Worm (Caenorhabditis elegans) whole organism, L1 larva: ENCODE data around the gene C02B8.3.

ENCODE experiments used
- C16A3.4 ChIP-seq: fragments of 150-350 bp; optimal IDR thresholded peaks from 2 replicates; lab custom pipeline; 2014; ENCODE audit warnings: missing biosample characterization, missing genetic modification characterization
- F16B12.6 ChIP-seq: fragments of 150-350 bp; optimal IDR thresholded peaks from 2 replicates; lab custom pipeline; 2014; ENCODE audit warnings: missing biosample characterization, missing genetic modification characterization
- aha-1 ChIP-seq: fragments of 150-350 bp; optimal IDR thresholded peaks from 2 replicates; lab custom pipeline; 2014; ENCODE audit warnings: missing biosample characterization, missing genetic modification characterization
- alr-1 ChIP-seq: fragments of 200-800 bp; sonication (Bioruptor generic); optimal IDR thresholded peaks from 2 replicates; lab custom pipeline; 2018; ENCODE audit warnings: borderline replicate concordance, mild to moderate bottlenecking, missing genetic modification characterization, missing compliant biosample characterization
- ama-1 ChIP-seq: fragments of 150-350 bp; optimal IDR thresholded peaks from 2 replicates; lab custom pipeline; 2014
- dsc-1 ChIP-seq: sonication (generic microtip); optimal IDR thresholded peaks from 2 replicates; lab custom pipeline; 2016; ENCODE audit warnings: mild to moderate bottlenecking, missing genetic modification characterization, missing compliant biosample characterization
- efl-1 ChIP-seq, 4 experiments: fragments of 150-350 bp; optimal IDR thresholded peaks in 3 of 4; peaks in 1 of 4; 1 replicate in 1 of 4; 2 replicates in 3 of 4; lab custom pipeline; 2014; ENCODE audit warnings: missing biosample characterization in 2 of 4, missing genetic modification characterization in 2 of 4, missing genetic modification reagents in 2 of 4
- egl-13 ChIP-seq: sonication (generic microtip); optimal IDR thresholded peaks from 2 replicates; lab custom pipeline; 2016; ENCODE audit warnings: missing genotype, missing genetic modification reagents, missing genetic modification characterization, missing compliant biosample characterization
- elt-2 ChIP-seq: sonication (generic microtip); optimal IDR thresholded peaks from 2 replicates; lab custom pipeline; 2016; ENCODE audit warnings: missing genetic modification characterization, mild to moderate bottlenecking, inconsistent platforms, missing compliant biosample characterization, missing genetic modification reagents
- elt-3 ChIP-seq, 6 experiments: fragments of 150-350 bp in 1 of 6; sonication (generic microtip); optimal IDR thresholded peaks; 2 replicates each; lab custom pipeline; 2017 to 2018; ENCODE audit warnings: missing biosample characterization in 6 of 6, missing genetic modification characterization in 6 of 6, inconsistent platforms in 1 of 6
- fkh-4 ChIP-seq: sonication (generic microtip); optimal IDR thresholded peaks from 2 replicates; lab custom pipeline; 2016; ENCODE audit warnings: missing compliant biosample characterization, missing genetic modification characterization, borderline replicate concordance
- fkh-8 ChIP-seq: sonication (generic microtip); optimal IDR thresholded peaks from 2 replicates; lab custom pipeline; 2016; ENCODE audit warnings: mild to moderate bottlenecking, missing genetic modification characterization, missing compliant biosample characterization
- fos-1 ChIP-seq: fragments of 150-350 bp; optimal IDR thresholded peaks from 2 replicates; lab custom pipeline; 2014; ENCODE audit warnings: missing biosample characterization, missing genetic modification characterization
- hlh-4 ChIP-seq: sonication (generic microtip); optimal IDR thresholded peaks from 2 replicates; lab custom pipeline; 2016; ENCODE audit warnings: mild to moderate bottlenecking, missing genetic modification characterization, missing compliant biosample characterization
- irx-1 ChIP-seq: sonication (generic microtip); optimal IDR thresholded peaks from 2 replicates; lab custom pipeline; 2016; ENCODE audit warnings: missing genetic modification characterization, missing compliant biosample characterization
- lin-13 ChIP-seq: fragments of 150-350 bp; optimal IDR thresholded peaks from 2 replicates; lab custom pipeline; 2014; ENCODE audit warnings: missing biosample characterization, missing genetic modification reagents, missing genetic modification characterization
- lin-14 ChIP-seq: fragments of 200-800 bp; sonication (Bioruptor generic); optimal IDR thresholded peaks from 2 replicates; lab custom pipeline; 2018; ENCODE audit warnings: mild to moderate bottlenecking, missing genetic modification characterization, moderate library complexity, missing compliant biosample characterization
- lin-15B ChIP-seq: fragments of 150-350 bp; sonication (generic microtip); optimal IDR thresholded peaks from 3 replicates; lab custom pipeline; 2014; ENCODE audit warnings: missing biosample characterization, missing genetic modification characterization
- lsy-2 ChIP-seq, 2 experiments: fragments of 150-350 bp; optimal IDR thresholded peaks; 2 replicates each; lab custom pipeline; 2014; ENCODE audit warnings: missing biosample characterization in 2 of 2, missing genetic modification characterization in 2 of 2
- mab-9 ChIP-seq: fragments of 200-800 bp; sonication (Bioruptor generic); IDR thresholded peaks from 2 replicates; pipeline ENCODE4 v1.3.6; 2022; ENCODE audit warnings: missing genetic modification reagents, missing genetic modification characterization, missing compliant biosample characterization
- mdl-1 ChIP-seq, 2 experiments: fragments of 150-350 bp; optimal IDR thresholded peaks; 2 replicates each; lab custom pipeline; 2014 to 2017; ENCODE audit warnings: missing biosample characterization in 2 of 2, missing genetic modification characterization in 2 of 2, inconsistent platforms in 1 of 2
- nhr-84 ChIP-seq: sonication (generic microtip); optimal IDR thresholded peaks from 2 replicates; lab custom pipeline; 2017; ENCODE audit warnings: missing biosample characterization, missing genetic modification characterization
- nhr-85 ChIP-seq: sonication (generic microtip); peaks from one replicate; lab custom pipeline; 2016; ENCODE audit warnings: missing genetic modification characterization, inconsistent platforms, missing compliant biosample characterization
- nhr-90 ChIP-seq: sonication (generic microtip); optimal IDR thresholded peaks from 2 replicates; lab custom pipeline; 2016; ENCODE audit warnings: mild to moderate bottlenecking, missing genetic modification characterization, missing compliant biosample characterization; ENCODE audit not compliant: poor library complexity
- pag-3 ChIP-seq: sonication (generic microtip); optimal IDR thresholded peaks from 2 replicates; lab custom pipeline; 2017; ENCODE audit warnings: missing genetic modification characterization, mild to moderate bottlenecking, missing compliant biosample characterization, antibody characterized with exemption, borderline replicate concordance; ENCODE audit not compliant: insufficient read depth
- rnt-1 ChIP-seq: sonication (generic microtip); optimal IDR thresholded peaks from 2 replicates; lab custom pipeline; 2016; ENCODE audit warnings: mild to moderate bottlenecking, missing genetic modification characterization, moderate library complexity, missing compliant biosample characterization
- skn-1 ChIP-seq: fragments of 150-350 bp; optimal IDR thresholded peaks from 2 replicates; lab custom pipeline; 2014; ENCODE audit warnings: missing biosample characterization, missing genetic modification characterization
- sox-4 ChIP-seq: sonication (generic microtip); optimal IDR thresholded peaks from 2 replicates; lab custom pipeline; 2016; ENCODE audit warnings: missing genetic modification characterization, missing compliant biosample characterization
- swsn-7 ChIP-seq: sonication (generic microtip); optimal IDR thresholded peaks from 2 replicates; lab custom pipeline; 2016; ENCODE audit warnings: missing genetic modification characterization, missing compliant biosample characterization
- unc-130 ChIP-seq: fragments of 150-350 bp; optimal IDR thresholded peaks from 2 replicates; lab custom pipeline; 2017; ENCODE audit warnings: missing biosample characterization, missing genetic modification characterization, inconsistent platforms
- unc-30 ChIP-seq: sonication (generic microtip); optimal IDR thresholded peaks from 2 replicates; lab custom pipeline; 2017; ENCODE audit warnings: missing biosample characterization, missing genetic modification characterization
- unc-62 ChIP-seq: fragments of 150-350 bp; optimal IDR thresholded peaks from 2 replicates; lab custom pipeline; 2014; ENCODE audit warnings: missing biosample characterization, missing genetic modification reagents, missing genetic modification characterization
- unc-86 ChIP-seq: sonication (generic microtip); optimal IDR thresholded peaks from 2 replicates; lab custom pipeline; 2016; ENCODE audit warnings: missing genetic modification characterization, missing compliant biosample characterization
- ztf-11 ChIP-seq, 2 experiments: sonication (generic microtip); optimal IDR thresholded peaks; 2 replicates each; lab custom pipeline; 2016 to 2017; ENCODE audit warnings: missing genetic modification characterization in 2 of 2, missing biosample characterization in 1 of 2, missing compliant biosample characterization in 1 of 2
- ztf-4 ChIP-seq: fragments of 150-350 bp; optimal IDR thresholded peaks from 2 replicates; lab custom pipeline; 2014; ENCODE audit warnings: missing biosample characterization, missing genetic modification characterization

C02B8.3 gene

DNA sequence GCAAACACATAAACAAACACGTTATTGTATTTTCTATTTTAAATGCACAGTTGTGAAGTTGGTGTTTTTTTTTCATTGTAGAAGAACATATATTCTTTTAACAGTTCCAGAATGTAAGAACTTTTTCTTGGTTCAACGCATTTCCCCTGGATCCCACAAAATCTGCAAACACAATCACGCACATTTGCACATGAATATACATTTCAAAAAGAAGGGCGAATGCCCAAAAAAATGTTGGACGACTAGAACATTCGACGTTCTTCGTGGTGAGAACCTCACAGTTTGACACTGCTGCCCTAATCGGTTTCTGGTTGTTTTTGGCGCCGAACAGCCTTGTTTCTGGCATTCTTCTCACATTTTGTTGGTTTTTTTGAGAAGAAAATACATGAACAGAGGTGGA, 29.7 kb upstream of the C02B8.3 start (continued):
- TF ChIP-seq mdl-1 (tag; optimal IDR thresholded peaks at IDR 0.05; lab: Kevin White, UChicago) (peak in 1 of 2 experiments; percentile 33), C16A3.4 (tag; lab: Kevin White, UChicago) (no peak)

DNA sequence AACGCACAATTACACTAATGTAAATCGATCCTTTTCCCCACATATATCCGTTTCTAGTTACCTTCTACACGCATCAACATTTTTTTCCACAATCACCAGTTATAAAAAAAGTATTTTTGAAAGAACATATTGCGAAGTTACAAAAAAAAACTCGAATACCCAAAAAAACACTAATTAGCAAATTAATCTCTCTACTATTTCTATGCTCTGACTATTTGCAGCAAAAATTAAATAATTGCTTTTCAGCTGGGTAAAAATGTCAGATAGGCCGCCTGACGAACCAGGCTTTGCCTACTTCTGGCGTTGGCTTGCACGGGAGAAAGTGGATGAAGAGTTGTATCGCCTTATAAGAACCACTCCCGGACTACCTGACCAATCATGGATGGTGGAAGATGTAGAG, 29.1 kb upstream of the C02B8.3 start, which contains the start of gene K07E3.1:
Gene K07E3.1, plus strand, starts transcription at position 247 of the 400 bp plus-strand sequence.
- TF ChIP-seq hlh-4 (tag; lab: Kevin White, UChicago) = no peak
- TF ChIP-seq nhr-85 = peak; percentile 72

DNA sequence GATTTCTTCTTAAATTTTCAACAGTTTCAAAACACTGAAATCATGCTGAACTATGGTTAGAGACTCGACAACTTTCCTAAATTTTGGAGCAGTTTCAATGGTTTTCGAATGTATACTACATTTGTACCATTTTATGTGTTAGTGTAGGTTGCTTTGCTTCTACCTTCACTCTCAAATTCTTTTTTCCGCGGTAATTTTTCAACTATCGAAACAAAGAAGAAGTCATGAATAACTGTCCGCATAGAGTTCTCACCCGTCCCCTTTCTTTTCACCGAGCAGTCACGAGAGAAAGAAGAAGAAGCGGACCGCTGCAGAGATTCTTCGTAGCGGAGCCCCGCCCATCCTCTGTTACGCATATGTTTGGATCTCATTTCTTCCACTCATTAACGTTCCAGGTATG, 23.1 kb upstream of the C02B8.3 start, which contains the start of gene hlh-8:
Gene hlh-8, plus strand, starts transcription at position 301 of the 400 bp plus-strand sequence.
- TF ChIP-seq nhr-85 (peak; percentile 58), aha-1 (tag; lab: Kevin White, UChicago) (no peak)
- TF ChIP-seq, all 84 proteins: peak for 1

DNA sequence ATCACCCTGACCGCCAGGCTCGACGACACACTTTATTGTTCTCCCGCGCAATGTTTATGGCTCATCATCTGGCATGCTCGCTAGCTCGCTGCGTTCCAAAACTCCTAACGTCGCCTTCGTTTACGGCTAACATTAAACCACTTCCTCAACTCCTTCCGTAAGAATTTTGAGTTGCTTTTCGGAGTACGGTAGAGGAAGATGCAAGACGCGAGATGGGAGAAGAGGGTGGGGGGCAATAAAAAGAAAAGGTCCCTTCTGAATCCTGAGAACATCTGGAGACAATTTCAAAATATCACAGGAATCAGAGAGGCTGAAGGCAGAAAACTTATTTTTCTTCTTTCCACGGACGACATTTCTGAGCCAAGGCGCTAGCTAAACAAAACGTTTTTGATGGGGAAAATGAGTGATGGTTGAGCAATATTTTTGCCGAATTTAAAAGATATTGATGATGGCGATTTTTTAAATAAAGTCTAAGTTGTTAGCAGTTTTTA, 21.4 kb upstream of the C02B8.3 start:
- no peak for TF ChIP-seq unc-130 (tag; lab: Kevin White, UChicago)
- TF ChIP-seq dsc-1 (tag; lab: Kevin White, UChicago) = peak; percentile 84
- TF ChIP-seq swsn-7 (tag; lab: Kevin White, UChicago) = no peak
- peak; percentile 62 for TF ChIP-seq fkh-4 (tag; lab: Kevin White, UChicago)
- TF ChIP-seq, all 84 proteins: peak for 2

DNA sequence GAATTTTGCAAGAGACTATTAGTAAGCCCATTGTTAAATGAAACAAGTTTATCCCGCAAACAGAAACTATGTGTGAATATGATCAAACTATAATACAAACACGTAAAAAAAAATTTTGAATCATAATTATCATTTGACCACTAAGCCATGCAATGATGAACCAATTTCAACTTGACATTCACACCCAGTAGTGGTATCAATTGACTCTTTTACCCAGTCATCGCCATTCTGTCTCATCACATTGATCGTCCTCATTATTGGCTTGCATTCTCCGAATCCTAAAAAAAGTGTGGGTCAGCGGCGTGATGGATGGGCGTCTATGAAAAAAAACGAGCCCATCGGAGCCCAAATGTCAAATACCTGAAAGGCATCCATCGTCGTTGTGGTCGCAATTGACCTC, 19.0 kb upstream of the C02B8.3 start:
- TF ChIP-seq alr-1 (tag; lab: Kevin White, UChicago) = no peak

DNA sequence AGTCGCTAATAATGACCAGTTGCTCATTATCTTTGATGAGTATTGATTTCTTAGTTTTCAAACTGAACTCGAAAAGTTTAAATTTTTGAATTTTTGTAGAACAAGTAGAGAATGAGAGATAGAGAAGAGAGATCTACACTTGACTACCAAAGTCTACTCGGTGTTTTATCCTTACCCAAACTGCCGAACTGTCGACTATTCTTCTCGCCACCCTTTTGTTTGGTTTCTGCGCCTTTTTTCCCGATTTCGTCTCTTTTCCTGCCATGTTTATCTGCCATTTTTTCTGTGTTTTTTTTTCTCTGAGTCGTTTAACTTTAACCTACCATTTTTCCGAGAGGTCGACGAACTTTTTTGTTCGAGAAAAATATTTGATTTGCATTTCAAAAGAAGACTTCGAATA, 16.1 kb upstream of the C02B8.3 start, which contains the start of gene C02B8.12:
Gene C02B8.12, minus strand, starts transcription at position 175 of the 400 bp plus-strand sequence.
- TF ChIP-seq lin-14 (GFP tag; lab: Kevin White, UChicago) (peak; percentile 15), unc-30 (no peak)

DNA sequence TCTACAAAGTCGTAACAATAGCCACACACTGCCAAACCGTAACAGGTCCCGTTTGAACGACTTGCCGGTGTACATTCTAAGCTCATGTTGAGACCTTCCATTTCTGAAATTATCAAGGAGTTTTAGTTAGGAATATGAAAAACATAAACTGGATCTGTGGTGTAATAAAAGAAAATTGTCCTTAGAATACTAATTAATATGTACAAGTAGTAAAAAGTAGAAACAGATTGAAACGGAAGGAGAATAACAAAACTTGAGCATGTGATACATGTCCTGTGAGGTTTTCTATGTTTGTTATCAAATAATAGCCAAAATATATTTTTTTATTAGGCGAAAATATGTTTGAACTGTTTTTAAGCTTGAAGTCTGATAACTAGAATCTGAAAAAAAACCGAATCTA, 9.7 kb upstream of the C02B8.3 start, which contains the start of gene frpr-1:
Gene frpr-1, minus strand, starts transcription at position 101 of the 400 bp plus-strand sequence.
- TF ChIP-seq lin-14 (GFP tag; lab: Kevin White, UChicago) = no peak
- no peak for TF ChIP-seq unc-62 (GFP tag; lab: Kevin White, UChicago)
- TF ChIP-seq dsc-1 (tag; lab: Kevin White, UChicago) = no peak
- TF ChIP-seq aha-1 (tag; lab: Kevin White, UChicago) = no peak

DNA sequence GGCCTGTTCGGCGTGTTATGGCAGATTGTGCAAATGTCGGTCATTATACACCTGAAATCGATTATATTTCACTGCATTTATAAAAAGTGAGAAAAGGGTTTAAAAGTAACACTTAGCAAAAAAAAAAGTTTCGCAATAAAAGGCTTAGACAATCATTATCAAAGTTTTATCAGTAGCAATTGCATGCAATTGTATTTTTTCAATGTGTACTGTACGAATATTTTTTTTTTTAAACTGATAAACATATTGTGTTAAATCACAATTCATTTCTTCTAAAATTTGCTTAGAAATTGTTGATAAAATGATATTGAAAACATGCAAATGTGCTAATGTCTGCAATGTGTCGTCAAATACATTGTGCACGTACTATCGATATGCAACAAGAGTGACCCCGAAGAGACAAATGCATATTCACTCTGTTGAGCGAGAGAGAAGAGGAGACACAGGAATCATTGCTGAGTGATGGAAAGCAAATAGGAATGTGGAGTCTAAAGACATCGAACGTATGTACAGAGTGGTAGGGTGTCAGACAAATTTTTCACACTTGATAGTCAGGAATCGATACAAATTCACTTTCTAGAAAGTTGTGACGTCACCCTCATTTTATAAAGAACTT, 2.9 kb upstream of the C02B8.3 start, which contains the start of gene C02B8.6:
Gene C02B8.6, minus strand, starts transcription at position 51 of the 616 bp plus-strand sequence.
- no peak for TF ChIP-seq sox-4 (tag; lab: Kevin White, UChicago)
- TF ChIP-seq fos-1 = no peak
- no peak for TF ChIP-seq nhr-84
- TF ChIP-seq ztf-11 (tag; optimal IDR thresholded peaks at IDR 0.05; lab: Kevin White, UChicago) = no peak
- no peak for TF ChIP-seq skn-1 (tag; lab: Kevin White, UChicago)
- TF ChIP-seq lin-15B (tag; lab: Kevin White, UChicago) = no peak
- TF ChIP-seq ama-1 (lab: Kevin White, UChicago) = no peak
- TF ChIP-seq nhr-85 = no peak
- TF ChIP-seq F16B12.6 (tag; lab: Kevin White, UChicago) = peak; percentile 81
- TF ChIP-seq irx-1 = peak; percentile 17
- TF ChIP-seq hlh-4 (tag; lab: Kevin White, UChicago) = no peak
- no peak for TF ChIP-seq pag-3
- TF ChIP-seq aha-1 (tag; lab: Kevin White, UChicago) = no peak
- no peak for TF ChIP-seq nhr-90
- TF ChIP-seq unc-30 = no peak
- TF ChIP-seq efl-1 (optimal IDR thresholded peaks at IDR 0.05; lab: Kevin White, UChicago) = peak; percentile 29 to 36
- peak; percentile 44 to 84 for TF ChIP-seq efl-1 (GFP tag; optimal IDR thresholded peaks at IDR 0.05 in 1 of 2; lab: Kevin White, UChicago)
- no peak for TF ChIP-seq unc-86 (tag; lab: Kevin White, UChicago)
- TF ChIP-seq elt-2 (tag; lab: Kevin White, UChicago) = peak; percentile 13
- TF ChIP-seq egl-13 (tag; lab: Kevin White, UChicago) = no peak
- no peak for TF ChIP-seq mab-9 (GFP tag; lab: Robert Waterston, UW)
- TF ChIP-seq ztf-4 (tag; lab: Kevin White, UChicago) = no peak
- no peak for TF ChIP-seq fkh-8
- peak; percentile 9 to 65 for TF ChIP-seq lsy-2 (tag; optimal IDR thresholded peaks at IDR 0.05; lab: Kevin White, UChicago)
- TF ChIP-seq elt-3 (tag; optimal IDR thresholded peaks at IDR 0.05; lab: Kevin White, UChicago) = peak in 1 of 6 experiments; percentile 21
- TF ChIP-seq rnt-1 = peak; percentile 27
- no peak for TF ChIP-seq lin-13 (GFP tag; lab: Kevin White, UChicago)
